Fruit fly (Drosophila melanogaster): ENCODE data around the gene Adk2.

DNA sequence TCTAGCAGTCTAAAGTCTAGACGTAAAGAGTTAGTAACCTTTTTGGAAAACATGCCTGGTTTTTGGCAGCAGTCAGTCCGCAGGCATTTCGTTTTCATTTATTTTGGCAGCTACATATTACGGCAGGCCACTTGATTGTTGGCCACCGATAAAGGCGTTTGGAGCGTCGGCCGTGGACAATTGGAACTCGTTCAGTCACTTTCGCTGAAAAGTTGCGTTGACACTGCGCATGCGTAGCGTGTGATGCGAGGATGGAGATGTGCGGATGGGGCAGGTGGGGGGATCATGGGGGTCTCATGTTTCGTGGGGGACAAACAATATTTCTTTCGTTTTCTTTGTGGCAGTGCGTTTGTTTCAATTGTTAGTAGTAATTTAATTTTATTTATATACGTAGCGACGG is 4.4 kb upstream of the Adk2 start:
- TF ChIP-seq CG8478 (optimal IDR thresholded peaks at IDR 0.05) (no peak), CTCF (optimal IDR thresholded peaks at IDR 0.05) (no peak)
